Fruit fly (Drosophila melanogaster): ENCODE results near the gene Usp47.

Gene Usp47

dm6 chr3L:5789663-5790062 is 36.9 kb downstream of the Usp47 start (continued):
- TF ChIP-seq stc (GFP tag; IDR thresholded peaks at IDR 0.05) (peak; percentile 34; the same call in 1 of the 2 replicates), crol (GFP tag; IDR thresholded peaks at IDR 0.05) (no peak), Mrtf (GFP tag; IDR thresholded peaks at IDR 0.05) (no peak), CG17359 (tag; optimal IDR thresholded peaks at IDR 0.05) (peak; percentile 41), CG10366 (GFP tag; IDR thresholded peaks at IDR 0.05) (no peak), klu (GFP tag; IDR thresholded peaks at IDR 0.05) (peak; percentile 52; the same call in 1 of the 2 replicates), fd64A (GFP tag; optimal IDR thresholded peaks at IDR 0.05) (no peak), CG4404 (GFP tag; IDR thresholded peaks at IDR 0.05) (no peak), bbx (GFP tag; IDR thresholded peaks at IDR 0.05; ENCODE audit: partially characterized antibody) (no peak), luna (GFP tag; optimal IDR thresholded peaks at IDR 0.05) (no peak), corto (GFP tag; optimal IDR thresholded peaks at IDR 0.05) (no peak), CG15514 (GFP tag; optimal IDR thresholded peaks at IDR 0.05) (peak; percentile 79), zfh2 (GFP tag; optimal IDR thresholded peaks at IDR 0.05) (peak; percentile 38), CG9797 (GFP tag; optimal IDR thresholded peaks at IDR 0.05) (no peak), Atf3 (GFP tag; optimal IDR thresholded peaks at IDR 0.05) (no peak), sug (tag; optimal IDR thresholded peaks at IDR 0.05) (peak; percentile 46), CG15011 (GFP tag; optimal IDR thresholded peaks at IDR 0.05) (no peak), CG6765 (GFP tag; optimal IDR thresholded peaks at IDR 0.05) (peak; percentile 51), grn (GFP tag; optimal IDR thresholded peaks at IDR 0.05) (peak; percentile 100), CG12299 (tag; optimal IDR thresholded peaks at IDR 0.05) (no peak), NC2β (GFP tag; optimal IDR thresholded peaks at IDR 0.05) (peak; percentile 45), CG2889 (GFP tag; IDR thresholded peaks at IDR 0.05) (no peak), maf-S (GFP tag; optimal IDR thresholded peaks at IDR 0.05) (peak; percentile 10), HmgZ (tag; optimal IDR thresholded peaks at IDR 0.05) (peak; percentile 57), stwl (tag; optimal IDR thresholded peaks at IDR 0.05) (peak; percentile 7), Rfx (GFP tag; IDR thresholded peaks at IDR 0.05) (peak; percentile 36), CG17612 (GFP tag; IDR thresholded peaks at IDR 0.05) (no peak), CG4282 (GFP tag; optimal IDR thresholded peaks at IDR 0.05) (no peak), HLH4C (GFP tag; IDR thresholded peaks at IDR 0.05; ENCODE audit: partially characterized antibody) (no peak), CG11085 (GFP tag; IDR thresholded peaks at IDR 0.05) (no peak), ERR (GFP tag; optimal IDR thresholded peaks at IDR 0.05) (peak; percentile 33), CG3995 (GFP tag; optimal IDR thresholded peaks at IDR 0.05) (peak; percentile 96), gfzf (GFP tag; optimal IDR thresholded peaks at IDR 0.05) (peak; percentile 32), zen (tag; optimal IDR thresholded peaks at IDR 0.05) (no peak), CG10147 (GFP tag; optimal IDR thresholded peaks at IDR 0.05) (peak; percentile 51), CG10274 (GFP tag; optimal IDR thresholded peaks at IDR 0.05) (no peak), insv (GFP tag; optimal IDR thresholded peaks at IDR 0.05) (no peak), ase (GFP tag; IDR thresholded peaks at IDR 0.05) (no peak), CG12236 (GFP tag; optimal IDR thresholded peaks at IDR 0.05) (no peak), Poxn (GFP tag; IDR thresholded peaks at IDR 0.05) (no peak), Ets97D (GFP tag; optimal IDR thresholded peaks at IDR 0.05) (peak; percentile 49), CG10267 (tag; optimal IDR thresholded peaks at IDR 0.05) (peak; percentile 42), D (optimal IDR thresholded peaks at IDR 0.05) (no peak), D (GFP tag; optimal IDR thresholded peaks at IDR 0.05) (no peak), sr (GFP tag; IDR thresholded peaks at IDR 0.05) (peak; percentile 95), CG9817 (tag; optimal IDR thresholded peaks at IDR 0.05) (no peak), Deaf1 (tag; optimal IDR thresholded peaks at IDR 0.05) (no peak), CG2129 (GFP tag; IDR thresholded peaks at IDR 0.05; ENCODE audit: partially characterized antibody) (no peak), CG12155 (GFP tag; optimal IDR thresholded peaks at IDR 0.05) (peak; percentile 17), CG13424 (tag; optimal IDR thresholded peaks at IDR 0.05) (peak; percentile 45), crc (GFP tag; optimal IDR thresholded peaks at IDR 0.05) (peak; percentile 4), CG33213 (GFP tag; optimal IDR thresholded peaks at IDR 0.05) (peak; percentile 14)

All from whole organism, embryonic.